Fruit fly (Drosophila melanogaster): ENCODE measurements around the gene slp2.

slp2 gene

DNA sequence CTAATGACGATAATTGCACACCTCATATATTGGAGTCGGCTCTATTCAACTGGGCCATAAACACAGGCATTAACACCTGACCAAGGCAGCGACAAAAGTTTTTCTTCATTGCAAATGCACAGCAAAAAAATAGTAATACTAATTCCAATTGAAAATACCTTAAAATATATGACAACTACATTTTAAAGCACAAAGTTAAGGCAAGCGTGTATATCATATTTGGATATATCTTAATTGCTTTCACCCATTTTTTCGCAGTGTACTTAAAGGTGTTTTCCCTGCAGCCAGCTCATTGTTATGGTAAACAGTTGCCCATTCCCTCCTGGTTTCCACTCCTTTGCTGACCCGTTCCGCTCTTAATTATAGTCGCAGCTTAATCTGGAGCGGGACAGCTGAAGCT is 4.3 kb downstream of the slp2 start (continued):
- TF ChIP-seq CG14965 (GFP tag; optimal IDR thresholded peaks at IDR 0.05; ENCODE audit: borderline replicate concordance) (no peak), rib (GFP tag; IDR thresholded peaks at IDR 0.05) (no peak), Fer2 (tag; optimal IDR thresholded peaks at IDR 0.05) (no peak), Asciz (GFP tag; optimal IDR thresholded peaks at IDR 0.05) (no peak), CG33213 (GFP tag; optimal IDR thresholded peaks at IDR 0.05) (peak; percentile 7), Dfd (GFP tag; optimal IDR thresholded peaks at IDR 0.05) (no peak), p53 (GFP tag; optimal IDR thresholded peaks at IDR 0.05) (no peak), Hand (GFP tag; optimal IDR thresholded peaks at IDR 0.05) (no peak), D19A (tag; optimal IDR thresholded peaks at IDR 0.05) (peak; percentile 22), Spps (tag; optimal IDR thresholded peaks at IDR 0.05) (no peak), Hsf (GFP tag; optimal IDR thresholded peaks at IDR 0.05) (peak; percentile 32), Lpt (GFP tag; optimal IDR thresholded peaks at IDR 0.05) (no peak), toy (GFP tag; IDR thresholded peaks at IDR 0.05) (no peak), gsb (GFP tag; IDR thresholded peaks at IDR 0.05) (no peak), bcd (GFP tag; optimal IDR thresholded peaks at IDR 0.05) (no peak), Dad (GFP tag; optimal IDR thresholded peaks at IDR 0.05) (no peak), CG14050 (GFP tag; IDR thresholded peaks at IDR 0.05) (no peak), CG4328 (GFP tag; optimal IDR thresholded peaks at IDR 0.05) (no peak), CG30431 (GFP tag; optimal IDR thresholded peaks at IDR 0.05) (peak; percentile 32), ara (GFP tag; IDR thresholded peaks at IDR 0.05) (peak; percentile 81), usp (GFP tag; optimal IDR thresholded peaks at IDR 0.05) (no peak), CG10462 (GFP tag; optimal IDR thresholded peaks at IDR 0.05) (no peak), Dll (GFP tag; IDR thresholded peaks at IDR 0.05; ENCODE audit: partially characterized antibody) (no peak), CG3995 (GFP tag; optimal IDR thresholded peaks at IDR 0.05) (no peak), CG11696 (GFP tag; IDR thresholded peaks at IDR 0.05) (no peak), nau (GFP tag; optimal IDR thresholded peaks at IDR 0.05) (no peak), twi (tag; optimal IDR thresholded peaks at IDR 0.05) (no peak), D (optimal IDR thresholded peaks at IDR 0.05) (no peak), D (GFP tag; optimal IDR thresholded peaks at IDR 0.05) (peak; percentile 58), CG7357 (GFP tag; IDR thresholded peaks at IDR 0.05) (no peak), CG6175 (GFP tag; IDR thresholded peaks at IDR 0.05) (no peak), row (GFP tag; IDR thresholded peaks at IDR 0.05) (peak; percentile 32; the same call in 1 of the 3 replicates), tap (tag; optimal IDR thresholded peaks at IDR 0.05) (no peak), Doc3 (GFP tag; IDR thresholded peaks at IDR 0.05; ENCODE audit: partially characterized antibody) (no peak), CG10209 (GFP tag; optimal IDR thresholded peaks at IDR 0.05) (peak; percentile 8), CG17612 (GFP tag; IDR thresholded peaks at IDR 0.05) (no peak), CG7556 (GFP tag; optimal IDR thresholded peaks at IDR 0.05) (peak; percentile 21), CG15073 (GFP tag; optimal IDR thresholded peaks at IDR 0.05) (no peak), ab (GFP tag; optimal IDR thresholded peaks at IDR 0.05) (no peak), dimm (GFP tag; IDR thresholded peaks at IDR 0.05) (no peak), sob (GFP tag; IDR thresholded peaks at IDR 0.05) (no peak), CG3847 (GFP tag; IDR thresholded peaks at IDR 0.05) (no peak), CG9215 (GFP tag; IDR thresholded peaks at IDR 0.05) (no peak), CG13775 (GFP tag; optimal IDR thresholded peaks at IDR 0.05) (peak; percentile 14), pita (GFP tag; optimal IDR thresholded peaks at IDR 0.05) (no peak), CG32532 (GFP tag; IDR thresholded peaks at IDR 0.05) (no peak), tup (GFP tag; optimal IDR thresholded peaks at IDR 0.05) (no peak), sim (GFP tag; IDR thresholded peaks at IDR 0.05) (no peak), so (GFP tag; IDR thresholded peaks at IDR 0.05) (no peak), exex (tag; optimal IDR thresholded peaks at IDR 0.05) (no peak), Chrac-16 (GFP tag; optimal IDR thresholded peaks at IDR 0.05) (no peak), prd (optimal IDR thresholded peaks at IDR 0.05) (no peak), prd (GFP tag; IDR thresholded peaks at IDR 0.05) (peak; percentile 72; the same call in 2 of the 3 replicates), Elba2 (GFP tag; optimal IDR thresholded peaks at IDR 0.05) (no peak)
